Fruit fly (Drosophila melanogaster) whole organism, embryonic: ENCODE data around the gene CG43339.

Experiments
- Aef1 ChIP-seq: fragments of 200-800 bp; sonication (Bioruptor generic); IDR thresholded peaks from 3 replicates; pipeline ENCODE4 v1.3.6; 2022; ENCODE audit warnings: missing biosample characterization, missing genetic modification characterization
- Bdp1 ChIP-seq: fragments of 200-800 bp; sonication (Bioruptor generic); optimal IDR thresholded peaks from 3 replicates; lab custom pipeline; 2016; ENCODE audit warnings: missing biosample characterization, missing genetic modification characterization
- Bgb ChIP-seq: fragments of 200-800 bp; sonication (Bioruptor generic); IDR thresholded peaks from 2 replicates; pipeline ENCODE4 v1.3.6; 2022; ENCODE audit warnings: missing biosample characterization, missing genetic modification characterization; ENCODE audit not compliant: partially characterized antibody
- CG1024 ChIP-seq: fragments of 200-800 bp; sonication (Bioruptor generic); IDR thresholded peaks from 2 replicates; pipeline ENCODE4 v1.3.6; 2022; ENCODE audit warnings: missing biosample characterization, missing genetic modification characterization
- CG10366 ChIP-seq: fragments of 200-800 bp; sonication (Bioruptor generic); IDR thresholded peaks from 2 replicates; pipeline ENCODE4 v1.3.6; 2022; ENCODE audit warnings: missing biosample characterization, missing genetic modification characterization
- CG10462 ChIP-seq: fragments of 200-800 bp; sonication (Bioruptor generic); optimal IDR thresholded peaks from 2 replicates; lab custom pipeline; 2016; ENCODE audit warnings: missing biosample characterization, missing genetic modification characterization
- CG10959 ChIP-seq: fragments of 200-800 bp; sonication (Bioruptor generic); IDR thresholded peaks from 2 replicates; pipeline ENCODE4 v1.3.6; 2022; ENCODE audit warnings: missing biosample characterization, missing genetic modification characterization
- CG11398 ChIP-seq: fragments of 200-800 bp; sonication (Bioruptor generic); optimal IDR thresholded peaks from 2 replicates; lab custom pipeline; 2016; ENCODE audit warnings: missing biosample characterization, missing genetic modification characterization
- CG12071 ChIP-seq: fragments of 200-800 bp; sonication (Bioruptor generic); optimal IDR thresholded peaks from 3 replicates; lab custom pipeline; 2018; ENCODE audit warnings: missing biosample characterization, mild to moderate bottlenecking, missing genetic modification characterization
- CG14014 ChIP-seq: fragments of 200-800 bp; sonication (Bioruptor generic); IDR thresholded peaks from 2 replicates; pipeline ENCODE4 v1.3.6; 2022; ENCODE audit warnings: missing biosample characterization, missing genetic modification characterization
- CG1647 ChIP-seq: fragments of 200-800 bp; sonication (Bioruptor generic); optimal IDR thresholded peaks from 3 replicates; lab custom pipeline; 2016; ENCODE audit warnings: missing biosample characterization, missing genetic modification characterization
- CG17802 ChIP-seq: fragments of 200-800 bp; sonication (Bioruptor generic); optimal IDR thresholded peaks from 2 replicates; lab custom pipeline; 2018; ENCODE audit warnings: missing biosample characterization, mild to moderate bottlenecking, missing genetic modification characterization, moderate library complexity
- CG18599 ChIP-seq: fragments of 200-800 bp; sonication (Bioruptor generic); optimal IDR thresholded peaks from 3 replicates; lab custom pipeline; 2017; ENCODE audit warnings: missing biosample characterization, missing genetic modification characterization, mild to moderate bottlenecking, moderate library complexity, missing genetic modification reagents
- CG2120 ChIP-seq: fragments of 200-800 bp; sonication (Bioruptor generic); optimal IDR thresholded peaks from 3 replicates; lab custom pipeline; 2016; ENCODE audit warnings: missing biosample characterization, missing genetic modification characterization
- CG2129 ChIP-seq: fragments of 200-800 bp; sonication (Bioruptor generic); IDR thresholded peaks from 2 replicates; pipeline ENCODE4 v1.3.6; 2022; ENCODE audit warnings: missing biosample characterization, missing genetic modification characterization; ENCODE audit not compliant: partially characterized antibody
- CG2199 ChIP-seq: fragments of 200-800 bp; sonication (Bioruptor generic); IDR thresholded peaks from 3 replicates; pipeline ENCODE4 v1.3.6; 2022; ENCODE audit warnings: missing biosample characterization, missing genetic modification characterization
- CG2678 ChIP-seq: fragments of 200-800 bp; sonication (Bioruptor generic); optimal IDR thresholded peaks from 3 replicates; lab custom pipeline; 2019; ENCODE audit warnings: missing biosample characterization, mild to moderate bottlenecking, missing genetic modification characterization, moderate library complexity
- CG30403 ChIP-seq: fragments of 200-800 bp; sonication (Bioruptor generic); optimal IDR thresholded peaks from 3 replicates; lab custom pipeline; 2016; ENCODE audit warnings: missing biosample characterization, missing genetic modification characterization
- CG34224 ChIP-seq: fragments of 200-800 bp; sonication (Bioruptor generic); IDR thresholded peaks from 3 replicates; pipeline ENCODE4 v1.3.6; 2022; ENCODE audit warnings: missing biosample characterization, missing genetic modification characterization; ENCODE audit not compliant: partially characterized antibody
- CG4617 ChIP-seq: fragments of 200-800 bp; sonication (Bioruptor generic); optimal IDR thresholded peaks from 3 replicates; lab custom pipeline; 2016; ENCODE audit warnings: missing biosample characterization, missing genetic modification characterization, borderline replicate concordance
- CG7372 ChIP-seq: fragments of 200-800 bp; sonication (Bioruptor generic); IDR thresholded peaks from 2 replicates; pipeline ENCODE4 v1.3.6; 2022; ENCODE audit warnings: missing biosample characterization, missing genetic modification characterization
- CG7745 ChIP-seq: fragments of 200-800 bp; sonication (Bioruptor generic); optimal IDR thresholded peaks from 2 replicates; lab custom pipeline; 2018; ENCODE audit warnings: missing biosample characterization, mild to moderate bottlenecking, missing genetic modification characterization, moderate library complexity
- CG7928 ChIP-seq: fragments of 200-800 bp; sonication (Bioruptor generic); optimal IDR thresholded peaks from 2 replicates; lab custom pipeline; 2017; ENCODE audit warnings: missing biosample characterization, mild to moderate bottlenecking, missing genetic modification characterization
- CG8924 ChIP-seq: fragments of 200-800 bp; optimal IDR thresholded peaks from 3 replicates; lab custom pipeline; 2019; ENCODE audit warnings: missing biosample characterization, mild to moderate bottlenecking, missing genetic modification characterization, moderate library complexity
- CG9797 ChIP-seq: fragments of 200-800 bp; sonication (Bioruptor generic); optimal IDR thresholded peaks from 3 replicates; lab custom pipeline; 2018; ENCODE audit warnings: missing biosample characterization, mild to moderate bottlenecking, missing genetic modification characterization
- D19A ChIP-seq: fragments of 200-800 bp; optimal IDR thresholded peaks from 3 replicates; lab custom pipeline; 2019; ENCODE audit warnings: missing biosample characterization, mild to moderate bottlenecking, missing genetic modification characterization, moderate library complexity
- Dfd ChIP-seq, 2 experiments: fragments of >200 bp; optimal IDR thresholded peaks; 2 replicates each; lab custom pipeline; 2017; ENCODE audit warnings: missing biosample characterization in 2 of 2, missing genetic modification characterization in 2 of 2
- E2f2 ChIP-seq: fragments of 200-800 bp; sonication (Bioruptor generic); IDR thresholded peaks from 2 replicates; pipeline ENCODE4 v1.3.6; 2022; ENCODE audit warnings: missing biosample characterization, missing genetic modification characterization
- Ets65A ChIP-seq: fragments of 200-800 bp; sonication (Bioruptor generic); peaks from one replicate; lab custom pipeline; 2016; ENCODE audit warnings: missing biosample characterization, missing genetic modification characterization
- HLH4C ChIP-seq: fragments of 200-800 bp; sonication (Bioruptor generic); IDR thresholded peaks from 3 replicates; pipeline ENCODE4 v1.3.6; 2022; ENCODE audit warnings: missing biosample characterization, missing genetic modification characterization; ENCODE audit not compliant: partially characterized antibody
- MBD-R2 ChIP-seq: fragments of 200-800 bp; sonication (Bioruptor generic); IDR thresholded peaks from 2 replicates; pipeline ENCODE4 v1.3.6; 2022; ENCODE audit warnings: missing biosample characterization, missing genetic modification characterization
- Nf-YA ChIP-seq: fragments of 200-800 bp; sonication (Bioruptor generic); IDR thresholded peaks from 2 replicates; pipeline ENCODE4 v1.3.6; 2022; ENCODE audit warnings: missing biosample characterization, missing genetic modification characterization
- Pdp1 ChIP-seq, 2 experiments: fragments of 200-800 bp; sonication (Bioruptor generic); optimal IDR thresholded peaks; 3 replicates each; lab custom pipeline; 2016; ENCODE audit warnings: missing biosample characterization in 2 of 2, missing genetic modification characterization in 2 of 2, mild to moderate bottlenecking in 1 of 2, moderate library complexity in 1 of 2
- Ravus ChIP-seq: fragments of 200-800 bp; sonication (Bioruptor generic); IDR thresholded peaks from 2 replicates; pipeline ENCODE4 v1.3.6; 2022; ENCODE audit warnings: missing biosample characterization, missing genetic modification characterization
- Scr ChIP-seq: fragments of 200-800 bp; sonication (Bioruptor generic); IDR thresholded peaks from 2 replicates; pipeline ENCODE4 v1.3.6; 2022; ENCODE audit warnings: missing biosample characterization, missing genetic modification characterization; ENCODE audit not compliant: partially characterized antibody
- Taf1 ChIP-seq: fragments of 200-800 bp; sonication (Bioruptor generic); IDR thresholded peaks from 2 replicates; pipeline ENCODE4 v1.3.6; 2022; ENCODE audit warnings: missing biosample characterization, missing genetic modification characterization
- Trl ChIP-seq, 3 experiments: fragments of >200 bp in 2 of 3; fragments of 200-800 bp in 1 of 3; sonication (Bioruptor generic) in 1 of 3; optimal IDR thresholded peaks; 2 replicates in 1 of 3; 3 replicates in 2 of 3; lab custom pipeline; 2016 to 2017; ENCODE audit warnings: missing biosample characterization in 1 of 3, missing genetic modification characterization in 1 of 3
- amos ChIP-seq: fragments of 200-800 bp; sonication (Bioruptor generic); IDR thresholded peaks from 2 replicates; pipeline ENCODE4 v1.3.6; 2022; ENCODE audit warnings: missing biosample characterization, missing genetic modification characterization; ENCODE audit not compliant: partially characterized antibody
- eyg ChIP-seq: fragments of 200-800 bp; sonication (Bioruptor generic); optimal IDR thresholded peaks from 3 replicates; lab custom pipeline; 2016; ENCODE audit warnings: missing biosample characterization, missing genetic modification characterization
- gsb ChIP-seq: fragments of 200-800 bp; sonication (Bioruptor generic); IDR thresholded peaks from 2 replicates; pipeline ENCODE4 v1.3.6; 2022; ENCODE audit warnings: missing biosample characterization, missing genetic modification characterization
- ham ChIP-seq: fragments of 200-800 bp; sonication (Bioruptor generic); IDR thresholded peaks from 2 replicates; pipeline ENCODE4 v1.3.6; 2022; ENCODE audit warnings: missing biosample characterization, missing genetic modification characterization
- knrl ChIP-seq: fragments of 200-800 bp; sonication (Bioruptor generic); IDR thresholded peaks from 3 replicates; pipeline ENCODE4 v1.3.6; 2022; ENCODE audit warnings: missing biosample characterization, missing genetic modification characterization; ENCODE audit not compliant: partially characterized antibody
- pfk ChIP-seq: fragments of 200-800 bp; sonication (Bioruptor generic); optimal IDR thresholded peaks from 2 replicates; lab custom pipeline; 2018; ENCODE audit warnings: missing biosample characterization, mild to moderate bottlenecking, missing genetic modification characterization, moderate library complexity
- phol ChIP-seq: fragments of 200-800 bp; sonication (Bioruptor generic); optimal IDR thresholded peaks from 3 replicates; lab custom pipeline; 2018; ENCODE audit warnings: missing biosample characterization, mild to moderate bottlenecking, missing genetic modification characterization, moderate library complexity
- sqz ChIP-seq: fragments of 200-800 bp; sonication (Bioruptor generic); optimal IDR thresholded peaks from 3 replicates; lab custom pipeline; 2018; ENCODE audit warnings: missing biosample characterization, mild to moderate bottlenecking, missing genetic modification characterization
- tio ChIP-seq: fragments of 200-800 bp; sonication (Bioruptor generic); optimal IDR thresholded peaks from 2 replicates; lab custom pipeline; 2017; ENCODE audit warnings: missing biosample characterization, missing genetic modification characterization, inconsistent platforms
- usp ChIP-seq: fragments of >200 bp; optimal IDR thresholded peaks from 2 replicates; lab custom pipeline; 2017; ENCODE audit warnings: missing biosample characterization, missing genetic modification characterization
- zen2 ChIP-seq: fragments of 200-800 bp; sonication (Bioruptor generic); IDR thresholded peaks from 3 replicates; pipeline ENCODE4 v1.3.6; 2022; ENCODE audit warnings: missing biosample characterization, missing genetic modification characterization; ENCODE audit not compliant: partially characterized antibody

The CG43339 gene

dm6 chr2L:18702721-18703488 is 29.8 kb upstream of the CG43339 start, which contains the start of the genes CG10376 and CG10343 (continued):
- TF ChIP-seq Taf1 (peak; percentile 62), CG9797 (peak; percentile 92), CG2129 (no peak), CG11398 (GFP tag; lab: Kevin White, UChicago) (peak; percentile 11), CG10366 (GFP tag; lab: Robert Waterston, UW) (peak; percentile 81), CG2120 (GFP tag; lab: Kevin White, UChicago) (peak; percentile 84), Scr (GFP tag; lab: Robert Waterston, UW) (0 out of 2 replicates have a peak, but pooled peaks have one; percentile 16), CG34224 (GFP tag; lab: Robert Waterston, UW) (no peak), CG4617 (GFP tag; lab: Kevin White, UChicago) (peak; percentile 65), D19A (tag; lab: Kevin White, UChicago) (peak; percentile 99), CG17802 (peak; percentile 95), CG7745 (tag; lab: Kevin White, UChicago) (no peak), zen2 (no peak), Bgb (GFP tag; lab: Robert Waterston, UW) (peak; percentile 55; the same call in 1 of the 2 replicates), Ravus (GFP tag; lab: Robert Waterston, UW) (peak; percentile 57), knrl (GFP tag; lab: Robert Waterston, UW) (peak; percentile 39; the same call in 1 of the 3 replicates), usp (GFP tag; lab: Kevin White, UChicago) (no peak), Aef1 (GFP tag; lab: Robert Waterston, UW) (peak; percentile 78), CG8924 (peak; percentile 95), CG30403 (GFP tag; lab: Kevin White, UChicago) (peak; percentile 94), phol (tag; lab: Kevin White, UChicago) (peak; percentile 96), CG7372 (GFP tag; lab: Robert Waterston, UW) (peak; percentile 84), E2f2 (GFP tag; lab: Robert Waterston, UW) (peak; percentile 45; the same call in 1 of the 2 replicates), HLH4C (GFP tag; lab: Robert Waterston, UW) (peak; percentile 67; the same call in 2 of the 3 replicates), CG10959 (GFP tag; lab: Robert Waterston, UW) (peak; percentile 48; the same call in 1 of the 2 replicates), sqz (GFP tag; lab: Kevin White, UChicago) (peak; percentile 87), Bdp1 (GFP tag; lab: Kevin White, UChicago) (peak; percentile 12), eyg (GFP tag; lab: Kevin White, UChicago) (no peak), pfk (GFP tag; lab: Kevin White, UChicago) (peak; percentile 27), CG2199 (GFP tag; lab: Robert Waterston, UW) (no peak), ham (GFP tag; lab: Robert Waterston, UW) (no peak), CG1647 (peak; percentile 7), CG2678 (peak; percentile 94), CG10462 (GFP tag; lab: Kevin White, UChicago) (peak; percentile 54), amos (GFP tag; lab: Robert Waterston, UW) (no peak), CG18599 (GFP tag; lab: Kevin White, UChicago) (peak; percentile 88), Pdp1 (GFP tag; optimal IDR thresholded peaks at IDR 0.05; lab: Kevin White, UChicago) (peak; percentile 28 to 71), Trl (optimal IDR thresholded peaks at IDR 0.05; lab: Kevin White, UChicago) (no peak), Trl (GFP tag; optimal IDR thresholded peaks at IDR 0.05; lab: Kevin White, UChicago) (peak; percentile 48), gsb (GFP tag; lab: Robert Waterston, UW) (peak; percentile 44; the same call in 1 of the 2 replicates), CG12071 (GFP tag; lab: Kevin White, UChicago) (no peak), Dfd (GFP tag; optimal IDR thresholded peaks at IDR 0.05; lab: Kevin White, UChicago) (peak; percentile 21 to 90), CG7928 (peak; percentile 50), tio (GFP tag; lab: Kevin White, UChicago) (peak; percentile 89), Ets65A (GFP tag; lab: Kevin White, UChicago) (peak; percentile 98), Nf-YA (GFP tag; lab: Robert Waterston, UW) (no peak), CG14014 (GFP tag; lab: Robert Waterston, UW) (peak; percentile 81), MBD-R2 (peak; percentile 79), CG1024 (GFP tag; lab: Robert Waterston, UW) (peak; percentile 83)
